Worm (Caenorhabditis elegans) whole organism, mixed stage, embryonic: ENCODE measurements around the gene cbs-2.

ENCODE experiments used
- blmp-1 ChIP-seq: fragments of 150-350 bp; optimal IDR thresholded peaks from 2 replicates; lab custom pipeline; 2014; ENCODE audit warnings: missing biosample characterization, missing genetic modification characterization
- ces-1 ChIP-seq: fragments of 150-350 bp; optimal IDR thresholded peaks from 2 replicates; lab custom pipeline; 2014; ENCODE audit warnings: missing biosample characterization, missing genetic modification reagents, missing genetic modification characterization
- drap-1 ChIP-seq: fragments of 200-800 bp; sonication (Bioruptor generic); optimal IDR thresholded peaks from 3 replicates; lab custom pipeline; 2018; ENCODE audit warnings: mild to moderate bottlenecking, missing genetic modification characterization, missing compliant biosample characterization
- elt-3 ChIP-seq: fragments of 150-350 bp; optimal IDR thresholded peaks from 2 replicates; lab custom pipeline; 2014; ENCODE audit warnings: missing biosample characterization, missing genetic modification characterization
- lin-13 ChIP-seq: fragments of 150-350 bp; optimal IDR thresholded peaks from 2 replicates; lab custom pipeline; 2014; ENCODE audit warnings: missing biosample characterization, missing genetic modification characterization
- mls-2 ChIP-seq: sonication (generic microtip); optimal IDR thresholded peaks from 2 replicates; lab custom pipeline; 2016; ENCODE audit warnings: mild to moderate bottlenecking, missing genetic modification characterization, moderate library complexity, missing compliant biosample characterization
- nhr-12 ChIP-seq: fragments of 150-350 bp; optimal IDR thresholded peaks from 2 replicates; lab custom pipeline; 2014; ENCODE audit warnings: missing biosample characterization, missing genetic modification characterization
- nhr-237 ChIP-seq: fragments of 150-350 bp; optimal IDR thresholded peaks from 2 replicates; lab custom pipeline; 2014; ENCODE audit warnings: missing biosample characterization, missing genetic modification characterization
- nhr-28 ChIP-seq: fragments of 150-350 bp; optimal IDR thresholded peaks from 2 replicates; lab custom pipeline; 2014; ENCODE audit warnings: missing biosample characterization, missing genetic modification characterization
- pha-4 ChIP-seq: fragments of 150-350 bp; optimal IDR thresholded peaks from 2 replicates; lab custom pipeline; 2018; ENCODE audit warnings: missing biosample characterization, missing genetic modification reagents, missing genetic modification characterization
- sptf-1 ChIP-seq: sonication (generic microtip); optimal IDR thresholded peaks from 2 replicates; lab custom pipeline; 2017; ENCODE audit warnings: mild to moderate bottlenecking, missing genetic modification characterization, moderate library complexity, missing compliant biosample characterization

ce11 chrII:2176688-2177087 is 46.7 kb downstream of the cbs-2 start, which contains the start of gene gba-1:
- no peak for TF ChIP-seq sptf-1 (tag; lab: Kevin White, UChicago)
- TF ChIP-seq drap-1 (GFP tag; lab: Kevin White, UChicago): no peak
- TF ChIP-seq mls-2 (tag; lab: Kevin White, UChicago): no peak
- no peak for TF ChIP-seq nhr-28 (tag; lab: Kevin White, UChicago)
- TF ChIP-seq nhr-12 (tag; lab: Kevin White, UChicago): no peak
- no peak for TF ChIP-seq blmp-1
- no peak for TF ChIP-seq lin-13 (tag; lab: Kevin White, UChicago)
- TF ChIP-seq elt-3 (tag; lab: Kevin White, UChicago): no peak
- TF ChIP-seq nhr-237: no peak
- TF ChIP-seq pha-4 (tag; lab: Kevin White, UChicago): no peak
- no peak for TF ChIP-seq ces-1 (GFP tag; lab: Kevin White, UChicago)
